Fruit fly (Drosophila melanogaster) whole organism, embryonic: ENCODE measurements around the gene htl.

Source experiments
- Abd-B ChIP-seq: fragments of 200-800 bp; sonication (Bioruptor generic); optimal IDR thresholded peaks from 2 replicates; lab custom pipeline; 2018; ENCODE audit warnings: missing biosample characterization, mild to moderate bottlenecking, missing genetic modification characterization, moderate library complexity
- CG10209 ChIP-seq: fragments of 200-800 bp; sonication (Bioruptor generic); optimal IDR thresholded peaks from 3 replicates; lab custom pipeline; 2017; ENCODE audit warnings: missing biosample characterization, mild to moderate bottlenecking, missing genetic modification characterization, missing genetic modification reagents
- CG10543 ChIP-seq: fragments of 200-800 bp; sonication (Bioruptor generic); optimal IDR thresholded peaks from 3 replicates; lab custom pipeline; 2017; ENCODE audit warnings: missing biosample characterization, mild to moderate bottlenecking, missing genetic modification characterization, moderate library complexity
- CG12155 ChIP-seq: fragments of 200-800 bp; sonication (Bioruptor generic); optimal IDR thresholded peaks from 3 replicates; lab custom pipeline; 2016; ENCODE audit warnings: missing biosample characterization, missing genetic modification characterization
- CG12659 ChIP-seq: fragments of 200-800 bp; sonication (Bioruptor generic); optimal IDR thresholded peaks from 3 replicates; lab custom pipeline; 2017; ENCODE audit warnings: mild to moderate bottlenecking, missing biosample characterization, missing genetic modification reagents, missing genetic modification characterization
- CG1602 ChIP-seq: fragments of 200-800 bp; sonication (Bioruptor generic); optimal IDR thresholded peaks from 3 replicates; lab custom pipeline; 2016; ENCODE audit warnings: missing biosample characterization, missing genetic modification characterization
- CG18764 ChIP-seq: fragments of 200-800 bp; sonication (Bioruptor generic); optimal IDR thresholded peaks from 3 replicates; lab custom pipeline; 2016; ENCODE audit warnings: missing biosample characterization, missing genetic modification characterization
- CG2120 ChIP-seq: fragments of 200-800 bp; sonication (Bioruptor generic); optimal IDR thresholded peaks from 3 replicates; lab custom pipeline; 2016; ENCODE audit warnings: missing biosample characterization, missing genetic modification characterization
- CG2199 ChIP-seq: fragments of 200-800 bp; sonication (Bioruptor generic); IDR thresholded peaks from 3 replicates; pipeline ENCODE4 v1.3.6; 2022; ENCODE audit warnings: missing biosample characterization, missing genetic modification characterization
- CG2712 ChIP-seq: fragments of 200-800 bp; optimal IDR thresholded peaks from 3 replicates; lab custom pipeline; 2019; ENCODE audit warnings: missing biosample characterization, mild to moderate bottlenecking, missing genetic modification characterization, moderate library complexity
- CG2889 ChIP-seq: fragments of 200-800 bp; sonication (Bioruptor generic); IDR thresholded peaks from 3 replicates; pipeline ENCODE4 v1.3.6; 2022; ENCODE audit warnings: missing biosample characterization, missing genetic modification characterization
- CG30403 ChIP-seq: fragments of 200-800 bp; sonication (Bioruptor generic); optimal IDR thresholded peaks from 3 replicates; lab custom pipeline; 2016; ENCODE audit warnings: missing biosample characterization, missing genetic modification characterization
- CG32767 ChIP-seq: fragments of 200-800 bp; sonication (Bioruptor generic); IDR thresholded peaks from 2 replicates; pipeline ENCODE4 v1.3.6; 2022; ENCODE audit warnings: missing biosample characterization, missing genetic modification characterization
- CG3838 ChIP-seq: fragments of 200-800 bp; sonication (Bioruptor generic); optimal IDR thresholded peaks from 3 replicates; lab custom pipeline; 2016; ENCODE audit warnings: missing biosample characterization, missing genetic modification characterization
- CG4820 ChIP-seq: fragments of 200-800 bp; sonication (Bioruptor generic); optimal IDR thresholded peaks from 3 replicates; lab custom pipeline; 2016; ENCODE audit warnings: missing biosample characterization, missing genetic modification characterization
- CG5180 ChIP-seq: fragments of 200-800 bp; sonication (Bioruptor generic); optimal IDR thresholded peaks from 3 replicates; lab custom pipeline; 2017; ENCODE audit warnings: missing biosample characterization, missing genetic modification characterization, mild to moderate bottlenecking, moderate library complexity, missing genetic modification reagents
- CG6654 ChIP-seq: fragments of 200-800 bp; sonication (Bioruptor generic); optimal IDR thresholded peaks from 2 replicates; lab custom pipeline; 2017; ENCODE audit warnings: missing biosample characterization, mild to moderate bottlenecking, missing genetic modification characterization
- CG7745 ChIP-seq: fragments of 200-800 bp; sonication (Bioruptor generic); optimal IDR thresholded peaks from 2 replicates; lab custom pipeline; 2018; ENCODE audit warnings: missing biosample characterization, mild to moderate bottlenecking, missing genetic modification characterization, moderate library complexity
- CG8281 ChIP-seq: fragments of 200-800 bp; sonication (Bioruptor generic); optimal IDR thresholded peaks from 2 replicates; lab custom pipeline; 2018; ENCODE audit warnings: missing biosample characterization, mild to moderate bottlenecking, missing genetic modification characterization, moderate library complexity
- CG8478 ChIP-seq: fragments of >200 bp; optimal IDR thresholded peaks from 2 replicates; lab custom pipeline; 2018
- CG9215 ChIP-seq: fragments of 200-800 bp; sonication (Bioruptor generic); IDR thresholded peaks from 2 replicates; pipeline ENCODE4 v1.3.6; 2022; ENCODE audit warnings: missing biosample characterization, missing genetic modification characterization
- CG9437 ChIP-seq: fragments of 200-800 bp; sonication (Bioruptor generic); optimal IDR thresholded peaks from 2 replicates; lab custom pipeline; 2018; ENCODE audit warnings: missing biosample characterization, mild to moderate bottlenecking, missing genetic modification characterization
- CG9817 ChIP-seq: fragments of 200-800 bp; sonication (Bioruptor generic); optimal IDR thresholded peaks from 2 replicates; lab custom pipeline; 2018; ENCODE audit warnings: missing biosample characterization, mild to moderate bottlenecking, missing genetic modification characterization, moderate library complexity
- CG9932 ChIP-seq: fragments of 200-800 bp; sonication (Bioruptor generic); IDR thresholded peaks from 2 replicates; pipeline ENCODE4 v1.3.6; 2022; ENCODE audit warnings: missing biosample characterization, missing genetic modification characterization
- Drgx ChIP-seq: fragments of 200-800 bp; sonication (Bioruptor generic); IDR thresholded peaks from 2 replicates; pipeline ENCODE4 v1.3.6; 2022; ENCODE audit warnings: missing biosample characterization, missing genetic modification characterization
- Hr39 ChIP-seq: fragments of >200 bp; optimal IDR thresholded peaks from 2 replicates; lab custom pipeline; 2017
- Hsf ChIP-seq: fragments of 200-800 bp; sonication (Bioruptor generic); optimal IDR thresholded peaks from 3 replicates; lab custom pipeline; 2016; ENCODE audit warnings: missing biosample characterization, missing genetic modification characterization
- Lpt ChIP-seq: fragments of >200 bp; optimal IDR thresholded peaks from 2 replicates; lab custom pipeline; 2018; ENCODE audit warnings: missing biosample characterization, missing genetic modification characterization
- Nf-YB ChIP-seq: fragments of 200-800 bp; sonication (Bioruptor generic); optimal IDR thresholded peaks from 3 replicates; lab custom pipeline; 2019; ENCODE audit warnings: missing biosample characterization, mild to moderate bottlenecking, missing genetic modification characterization, moderate library complexity
- PHDP ChIP-seq: fragments of 200-800 bp; sonication (Bioruptor generic); optimal IDR thresholded peaks from 3 replicates; lab custom pipeline; 2018; ENCODE audit warnings: missing biosample characterization, mild to moderate bottlenecking, missing genetic modification characterization, moderate library complexity
- Sox100B ChIP-seq: fragments of 200-800 bp; sonication (Bioruptor generic); optimal IDR thresholded peaks from 3 replicates; lab custom pipeline; 2018; ENCODE audit warnings: missing biosample characterization, mild to moderate bottlenecking, missing genetic modification characterization
- Stat92E ChIP-seq, 3 experiments: fragments of >200 bp in 2 of 3; fragments of 200-800 bp in 1 of 3; sonication (Bioruptor generic) in 1 of 3; optimal IDR thresholded peaks; 2 replicates each; lab custom pipeline; 2017 to 2019; ENCODE audit warnings: missing biosample characterization in 3 of 3, missing genetic modification characterization in 3 of 3, mild to moderate bottlenecking in 1 of 3, moderate library complexity in 1 of 3
- TFAM ChIP-seq: fragments of 200-800 bp; sonication (Bioruptor generic); optimal IDR thresholded peaks from 2 replicates; lab custom pipeline; 2017; ENCODE audit warnings: missing biosample characterization, missing genetic modification characterization, inconsistent platforms
- ase ChIP-seq: fragments of 200-800 bp; sonication (Bioruptor generic); IDR thresholded peaks from 3 replicates; pipeline ENCODE4 v1.3.6; 2022; ENCODE audit warnings: missing biosample characterization, missing genetic modification characterization
- bcd ChIP-seq: fragments of 200-800 bp; sonication (Bioruptor generic); optimal IDR thresholded peaks from 2 replicates; lab custom pipeline; 2017; ENCODE audit warnings: missing biosample characterization, mild to moderate bottlenecking, missing genetic modification characterization
- caup ChIP-seq: fragments of 200-800 bp; sonication (Bioruptor generic); optimal IDR thresholded peaks from 3 replicates; lab custom pipeline; 2017; ENCODE audit warnings: missing biosample characterization, mild to moderate bottlenecking, missing genetic modification characterization, moderate library complexity; ENCODE audit not compliant: severe bottlenecking
- croc ChIP-seq: fragments of 200-800 bp; sonication (Bioruptor generic); conservative IDR thresholded peaks from 3 replicates; pipeline ENCODE4 v1.3.6; 2022; ENCODE audit warnings: missing biosample characterization, missing genetic modification characterization
- crol ChIP-seq: fragments of 200-800 bp; sonication (Bioruptor generic); IDR thresholded peaks from 2 replicates; pipeline ENCODE4 v1.3.6; 2022; ENCODE audit warnings: missing biosample characterization, missing genetic modification characterization
- dmrt11E ChIP-seq: fragments of 200-800 bp; sonication (Bioruptor generic); optimal IDR thresholded peaks from 3 replicates; lab custom pipeline; 2018; ENCODE audit warnings: missing biosample characterization, mild to moderate bottlenecking, missing genetic modification characterization, moderate library complexity
- eve ChIP-seq, 2 experiments: fragments of >200 bp; optimal IDR thresholded peaks; 2 replicates each; lab custom pipeline; 2017; ENCODE audit warnings: missing biosample characterization in 2 of 2, missing genetic modification characterization in 2 of 2
- ewg ChIP-seq: fragments of 200-800 bp; sonication (Bioruptor generic); optimal IDR thresholded peaks from 3 replicates; lab custom pipeline; 2017; ENCODE audit warnings: mild to moderate bottlenecking, missing biosample characterization, missing genetic modification reagents, missing genetic modification characterization
- fu2 ChIP-seq: fragments of 200-800 bp; sonication (Bioruptor generic); optimal IDR thresholded peaks from 2 replicates; lab custom pipeline; 2016; ENCODE audit warnings: missing biosample characterization, missing genetic modification characterization
- h ChIP-seq: fragments of >200 bp; optimal IDR thresholded peaks from 2 replicates; lab custom pipeline; 2017
- ind ChIP-seq: fragments of 200-800 bp; sonication (Bioruptor generic); optimal IDR thresholded peaks from 3 replicates; lab custom pipeline; 2016; ENCODE audit warnings: missing biosample characterization, missing genetic modification characterization
- peb ChIP-seq: fragments of 200-800 bp; sonication (Bioruptor generic); IDR thresholded peaks from 2 replicates; pipeline ENCODE4 v1.3.6; 2022; ENCODE audit warnings: missing biosample characterization, missing genetic modification characterization
- pros ChIP-seq: fragments of 200-800 bp; sonication (Bioruptor generic); optimal IDR thresholded peaks from 3 replicates; lab custom pipeline; 2019; ENCODE audit warnings: missing biosample characterization, mild to moderate bottlenecking, missing genetic modification characterization, moderate library complexity
- tgo ChIP-seq: fragments of 200-800 bp; sonication (Bioruptor generic); IDR thresholded peaks from 3 replicates; pipeline ENCODE4 v1.3.6; 2022; ENCODE audit warnings: missing biosample characterization, missing genetic modification characterization
- tin ChIP-seq: fragments of 200-800 bp; sonication (Bioruptor generic); optimal IDR thresholded peaks from 3 replicates; lab custom pipeline; 2016; ENCODE audit warnings: missing biosample characterization, missing genetic modification characterization
- vvl ChIP-seq: fragments of 200-800 bp; sonication (Bioruptor generic); IDR thresholded peaks from 2 replicates; pipeline ENCODE4 v1.3.6; 2022; ENCODE audit warnings: missing biosample characterization, missing genetic modification characterization
- zen ChIP-seq: fragments of 200-800 bp; sonication (Bioruptor generic); optimal IDR thresholded peaks from 3 replicates; lab custom pipeline; 2018; ENCODE audit warnings: missing biosample characterization, mild to moderate bottlenecking, missing genetic modification characterization, moderate library complexity

The htl gene

dm6 chr3R:18049272-18050015 lies 3.3 kb downstream of the htl start (continued):
- peak; percentile 70 for TF ChIP-seq zen (tag; lab: Kevin White, UChicago)
- peak; percentile 44 for TF ChIP-seq CG10543 (GFP tag; lab: Kevin White, UChicago)
- TF ChIP-seq CG2889 (GFP tag; lab: Robert Waterston, UW) = 0 out of 3 replicates have a peak, but pooled peaks have one; percentile 43
- TF ChIP-seq Hr39 (lab: Kevin White, UChicago) = no peak
- TF ChIP-seq tgo = peak; percentile 40; the same call in 2 of the 3 replicates
- peak; percentile 13; the same call in 1 of the 2 replicates for TF ChIP-seq vvl (GFP tag; lab: Robert Waterston, UW)
- TF ChIP-seq h (lab: Kevin White, UChicago) = no peak
- TF ChIP-seq CG9437 (GFP tag; lab: Kevin White, UChicago) = peak; percentile 69
- TF ChIP-seq CG32767 (GFP tag; lab: Robert Waterston, UW) = peak; percentile 9; the same call in 1 of the 2 replicates
- no peak; the same call in 1 of the 2 replicates for TF ChIP-seq crol
- peak; percentile 13 for TF ChIP-seq CG8281 (tag; lab: Kevin White, UChicago)
- TF ChIP-seq TFAM = no peak
- peak; percentile 62 for TF ChIP-seq tin (GFP tag; lab: Kevin White, UChicago)
- TF ChIP-seq CG9215 (GFP tag; lab: Robert Waterston, UW) = 0 out of 2 replicates have a peak, but pooled peaks have one; percentile 15
- peak; percentile 39 for TF ChIP-seq CG9817 (tag; lab: Kevin White, UChicago)
- peak; percentile 59 for TF ChIP-seq ewg
- TF ChIP-seq CG2712 = peak; percentile 87
- peak; percentile 78 for TF ChIP-seq CG10209 (GFP tag; lab: Kevin White, UChicago)
- peak; percentile 77 for TF ChIP-seq CG7745 (tag; lab: Kevin White, UChicago)
- no peak for TF ChIP-seq CG2199
- TF ChIP-seq CG18764 = peak; percentile 38
- TF ChIP-seq CG30403 (GFP tag; lab: Kevin White, UChicago) = peak; percentile 83
- no peak for TF ChIP-seq Stat92E (GFP tag; optimal IDR thresholded peaks at IDR 0.05; lab: Kevin White, UChicago)
- no peak for TF ChIP-seq caup (GFP tag; lab: Kevin White, UChicago)
- TF ChIP-seq fu2 = no peak
- peak; percentile 20 for TF ChIP-seq CG5180 (GFP tag; lab: Kevin White, UChicago)
- TF ChIP-seq Sox100B (GFP tag; lab: Kevin White, UChicago) = peak; percentile 75
- no peak for TF ChIP-seq Lpt (GFP tag; lab: Kevin White, UChicago)
- peak; percentile 20 for TF ChIP-seq CG6654 (GFP tag; lab: Kevin White, UChicago)
- peak; percentile 34; the same call in 1 of the 2 replicates for TF ChIP-seq Drgx (GFP tag; lab: Robert Waterston, UW)
- TF ChIP-seq eve (GFP tag; optimal IDR thresholded peaks at IDR 0.05; lab: Kevin White, UChicago) = peak in 1 of 2 experiments; percentile 79
- TF ChIP-seq CG2120 = peak; percentile 66
- peak; percentile 71 for TF ChIP-seq CG12659 (GFP tag; lab: Kevin White, UChicago)
- no peak for TF ChIP-seq ase (GFP tag; lab: Robert Waterston, UW)
- TF ChIP-seq ind (GFP tag; lab: Kevin White, UChicago) = peak; percentile 64
- TF ChIP-seq croc (GFP tag; lab: Robert Waterston, UW) = peak; percentile 47; the same call in 1 of the 3 replicates
- TF ChIP-seq CG12155 = peak; percentile 68
- TF ChIP-seq CG8478 (lab: Kevin White, UChicago) = no peak
- TF ChIP-seq CG9932 (GFP tag; lab: Robert Waterston, UW) = peak; percentile 47
- TF ChIP-seq Hsf (GFP tag; lab: Kevin White, UChicago) = peak; percentile 65
- TF ChIP-seq CG1602 (GFP tag; lab: Kevin White, UChicago) = peak; percentile 85
- TF ChIP-seq bcd (GFP tag; lab: Kevin White, UChicago) = peak; percentile 74
- TF ChIP-seq dmrt11E (tag; lab: Kevin White, UChicago) = peak; percentile 88
- no peak for TF ChIP-seq pros (GFP tag; lab: Kevin White, UChicago)
- TF ChIP-seq PHDP (tag; lab: Kevin White, UChicago) = peak; percentile 76
- TF ChIP-seq CG4820 (GFP tag; lab: Kevin White, UChicago) = peak; percentile 65
- TF ChIP-seq Abd-B (GFP tag; lab: Kevin White, UChicago) = peak; percentile 75
- TF ChIP-seq peb (GFP tag; lab: Robert Waterston, UW) = no peak
- TF ChIP-seq Nf-YB (GFP tag; lab: Kevin White, UChicago) = peak; percentile 59
- TF ChIP-seq CG3838 = no peak
